Fruit fly (Drosophila melanogaster) whole organism, wandering third instar larva: ENCODE measurements around the gene Nckx30C.

Experiments used
- Abd-B ChIP-seq: fragments of >200 bp; optimal IDR thresholded peaks from 2 replicates; lab custom pipeline; 2017; ENCODE audit warnings: missing biosample characterization, missing genetic modification characterization
- CrebA ChIP-seq: fragments of 200-800 bp; sonication (Bioruptor generic); optimal IDR thresholded peaks from 2 replicates; lab custom pipeline; 2016; ENCODE audit warnings: missing biosample characterization, mild to moderate bottlenecking, missing genetic modification characterization, borderline replicate concordance
- Hr83 ChIP-seq: fragments of 200-300 bp; sonication (Bioruptor generic); optimal IDR thresholded peaks from 2 replicates; lab custom pipeline; 2016; ENCODE audit warnings: missing biosample characterization, mild to moderate bottlenecking, missing genetic modification characterization, moderate library complexity; ENCODE audit not compliant: poor library complexity, severe bottlenecking
- Myc ChIP-seq: fragments of >200 bp; optimal IDR thresholded peaks from 2 replicates; lab custom pipeline; 2017
- Vsx2 ChIP-seq: fragments of 200-300, 225-300 bp; sonication (Bioruptor generic); optimal IDR thresholded peaks from 2 replicates; lab custom pipeline; 2018; ENCODE audit warnings: missing biosample characterization, missing genetic modification characterization; ENCODE audit not compliant: partially characterized antibody
- dmrt93B ChIP-seq: fragments of 200-800 bp; sonication (Bioruptor generic); optimal IDR thresholded peaks from 2 replicates; lab custom pipeline; 2018; ENCODE audit warnings: missing biosample characterization, mild to moderate bottlenecking, missing genetic modification characterization
- h ChIP-seq: fragments of 200-800 bp; sonication (Bioruptor generic); optimal IDR thresholded peaks from 3 replicates; lab custom pipeline; 2016; ENCODE audit warnings: missing biosample characterization, mild to moderate bottlenecking, missing genetic modification characterization
- psq ChIP-seq: fragments of 200-800 bp; sonication (Bioruptor generic); optimal IDR thresholded peaks from 3 replicates; lab custom pipeline; 2017; ENCODE audit warnings: missing biosample characterization, mild to moderate bottlenecking, missing genetic modification characterization, moderate library complexity
- rgr ChIP-seq: fragments of 200-800 bp; sonication (Bioruptor generic); optimal IDR thresholded peaks from 3 replicates; lab custom pipeline; 2016; ENCODE audit warnings: missing biosample characterization, mild to moderate bottlenecking, missing genetic modification characterization

DNA sequence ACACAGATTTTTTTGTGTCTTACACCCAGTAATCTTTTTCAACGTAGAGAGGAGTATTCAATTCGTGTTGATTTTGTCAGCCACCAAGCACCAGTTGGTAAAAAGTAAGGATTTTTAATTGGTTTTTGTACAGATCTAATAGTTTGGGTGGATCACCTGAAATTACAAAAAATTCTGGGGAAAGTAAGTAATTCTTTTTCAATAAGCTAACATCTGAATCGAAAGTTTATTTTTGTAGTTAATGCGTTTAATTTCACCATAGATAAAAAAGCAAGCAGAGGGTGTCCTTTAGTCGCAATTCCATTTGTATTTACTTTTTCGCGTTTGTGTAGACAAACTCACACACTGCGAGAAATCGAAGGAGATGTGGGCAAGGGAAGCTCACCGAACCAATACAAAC, 8.5 kb upstream of the Nckx30C start:
- no peak for TF ChIP-seq Abd-B (GFP tag; lab: Kevin White, UChicago)
- no peak for TF ChIP-seq rgr (GFP tag; lab: Kevin White, UChicago)
- no peak for TF ChIP-seq psq (GFP tag; lab: Kevin White, UChicago)
- no peak for TF ChIP-seq dmrt93B (GFP tag; lab: Kevin White, UChicago)
- TF ChIP-seq CrebA (GFP tag; lab: Kevin White, UChicago), result no peak
- no peak for TF ChIP-seq Hr83 (GFP tag; lab: Kevin White, UChicago)
- TF ChIP-seq h, result no peak
- no peak for TF ChIP-seq Myc
- no peak for TF ChIP-seq Vsx2 (GFP tag; lab: Kevin White, UChicago)
